Worm (Caenorhabditis elegans): Measurements from ENCODE around the gene eat-17.

DNA sequence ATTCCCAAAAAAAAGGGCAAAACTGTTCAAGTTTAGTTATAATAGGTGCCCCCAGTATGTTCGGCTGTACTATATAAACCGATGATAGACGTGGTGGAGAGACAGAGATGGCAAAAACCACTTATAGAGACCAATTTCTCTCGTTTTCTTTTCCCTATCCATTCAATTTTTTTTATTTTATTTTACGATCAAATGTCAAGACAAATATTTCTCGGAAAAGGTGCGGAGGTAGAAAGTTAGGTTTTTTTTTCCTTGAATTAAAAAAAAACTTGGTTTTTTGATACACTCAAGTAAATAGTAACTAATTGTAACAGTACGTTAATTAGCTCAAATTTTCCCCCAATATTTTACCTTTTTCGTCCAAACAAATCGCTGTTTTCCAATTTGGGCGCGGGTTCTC is 13.9 kb downstream of the eat-17 start:
- TF ChIP-seq ets-4 (tag; optimal IDR thresholded peaks at IDR 0.05) (no peak), ceh-30 (tag; optimal IDR thresholded peaks at IDR 0.05) (no peak), pros-1 (tag; optimal IDR thresholded peaks at IDR 0.05) (no peak), lim-6 (tag; optimal IDR thresholded peaks at IDR 0.05) (no peak), lin-11 (tag; optimal IDR thresholded peaks at IDR 0.05) (no peak), pha-4 (tag; optimal IDR thresholded peaks at IDR 0.05) (no peak), elt-2 (tag; optimal IDR thresholded peaks at IDR 0.05) (no peak), nfya-1 (tag; optimal IDR thresholded peaks at IDR 0.05) (no peak), nhr-11 (tag; optimal IDR thresholded peaks at IDR 0.05) (no peak), F13H6.1 (tag; optimal IDR thresholded peaks at IDR 0.05) (no peak), rnt-1 (tag; optimal IDR thresholded peaks at IDR 0.05) (no peak), npax-4 (tag; optimal IDR thresholded peaks at IDR 0.05) (no peak)
